Worm (Caenorhabditis elegans) whole organism, L4 larva: ENCODE data around the gene F22D3.4.

ENCODE experiments used
- F26F4.8 ChIP-seq: fragments of 200-800 bp; sonication (Bioruptor generic); conservative IDR thresholded peaks from 2 replicates; pipeline ENCODE4 v1.3.6; 2022; ENCODE audit warnings: missing genetic modification characterization, missing compliant biosample characterization
- F37D6.2 ChIP-seq: sonication (generic microtip); optimal IDR thresholded peaks from 2 replicates; lab custom pipeline; 2016; ENCODE audit warnings: mild to moderate bottlenecking, missing genetic modification characterization, missing compliant biosample characterization
- R02D3.7 ChIP-seq: fragments of 150-350 bp; sonication (generic microtip); optimal IDR thresholded peaks from 3 replicates; lab custom pipeline; 2014; ENCODE audit warnings: missing biosample characterization, missing genetic modification characterization
- T20F7.1 ChIP-seq: fragments of 200-800 bp; sonication (Bioruptor generic); optimal IDR thresholded peaks from 2 replicates; lab custom pipeline; 2018; ENCODE audit warnings: mild to moderate bottlenecking, missing genetic modification characterization, missing compliant biosample characterization
- Y105C5A.15 ChIP-seq: fragments of 200-800 bp; sonication (Bioruptor generic); IDR thresholded peaks from 2 replicates; pipeline ENCODE4 v1.3.6; 2022; ENCODE audit warnings: missing genetic modification characterization, missing compliant biosample characterization
- Y48G9A.11 ChIP-seq: fragments of 200-800 bp; sonication (Bioruptor generic); IDR thresholded peaks from 2 replicates; pipeline ENCODE4 v1.3.6; 2022; ENCODE audit warnings: missing genetic modification reagents, missing genetic modification characterization, missing compliant biosample characterization
- ama-1 ChIP-seq: fragments of 150-350 bp; optimal IDR thresholded peaks from 2 replicates; lab custom pipeline; 2014; ENCODE audit warnings: inconsistent platforms, mixed read lengths
- ceh-20 ChIP-seq: fragments of 200-800 bp; sonication (Bioruptor generic); IDR thresholded peaks from 2 replicates; pipeline ENCODE4 v1.3.6; 2022; ENCODE audit warnings: missing genetic modification reagents, missing genetic modification characterization, missing compliant biosample characterization
- ces-1 ChIP-seq: fragments of 150-350 bp; sonication (generic microtip); optimal IDR thresholded peaks from 4 replicates; lab custom pipeline; 2014; ENCODE audit warnings: missing biosample characterization, missing genetic modification reagents, missing genetic modification characterization
- ctbp-1 ChIP-seq: fragments of 200-800 bp; sonication (Bioruptor generic); IDR thresholded peaks from 2 replicates; pipeline ENCODE4 v1.3.6; 2022; ENCODE audit warnings: missing genetic modification reagents, missing genetic modification characterization, missing compliant biosample characterization
- daf-8 ChIP-seq: fragments of 200-800 bp; sonication (Bioruptor generic); IDR thresholded peaks from 2 replicates; pipeline ENCODE4 v1.3.6; 2022; ENCODE audit warnings: missing genetic modification characterization, missing compliant biosample characterization
- dmd-8 ChIP-seq: fragments of 200-800 bp; sonication (Bioruptor generic); IDR thresholded peaks from 2 replicates; pipeline ENCODE4 v1.3.6; 2022; ENCODE audit warnings: missing genetic modification characterization, missing compliant biosample characterization
- dmd-9 ChIP-seq: fragments of 200-800 bp; sonication (Bioruptor generic); IDR thresholded peaks from 2 replicates; pipeline ENCODE4 v1.3.6; 2022; ENCODE audit warnings: missing genetic modification reagents, missing genetic modification characterization, missing compliant biosample characterization
- duxl-1 ChIP-seq: sonication (generic microtip); optimal IDR thresholded peaks from 2 replicates; lab custom pipeline; 2016; ENCODE audit warnings: mild to moderate bottlenecking, missing genetic modification characterization, moderate library complexity, missing compliant biosample characterization; ENCODE audit not compliant: poor library complexity
- hif-1 ChIP-seq, 2 experiments: sonication (generic microtip); optimal IDR thresholded peaks; 2 replicates each; lab custom pipeline; 2016 to 2017; ENCODE audit warnings: missing compliant biosample characterization in 2 of 2, missing genetic modification characterization in 2 of 2, missing genetic modification reagents in 2 of 2, missing genotype in 2 of 2, mild to moderate bottlenecking in 1 of 2
- hlh-30 ChIP-seq: sonication (generic microtip); optimal IDR thresholded peaks from 2 replicates; lab custom pipeline; 2017; ENCODE audit warnings: antibody characterized with exemption, mild to moderate bottlenecking, missing genetic modification characterization, missing compliant biosample characterization; ENCODE audit not compliant: insufficient read depth
- lim-7 ChIP-seq: fragments of 200-800 bp; sonication (Bioruptor generic); IDR thresholded peaks from 2 replicates; pipeline ENCODE4 v1.3.6; 2022; ENCODE audit warnings: missing genetic modification characterization, missing compliant biosample characterization
- lin-13 ChIP-seq: fragments of 150-350 bp; optimal IDR thresholded peaks from 2 replicates; lab custom pipeline; 2014; ENCODE audit warnings: missing biosample characterization, missing genetic modification reagents, missing genetic modification characterization
- lin-29 ChIP-seq: fragments of 200-800 bp; sonication (Bioruptor generic); IDR thresholded peaks from 2 replicates; pipeline ENCODE4 v1.3.6; 2022; ENCODE audit warnings: missing genetic modification reagents, missing genetic modification characterization, missing compliant biosample characterization
- lin-39 ChIP-seq: fragments of 150-350 bp; optimal IDR thresholded peaks from 2 replicates; lab custom pipeline; 2014; ENCODE audit warnings: missing biosample characterization, missing genetic modification reagents, missing genetic modification characterization
- lsy-2 ChIP-seq, 2 experiments: fragments of 150-350 bp in 1 of 2; sonication (generic microtip) in 1 of 2; optimal IDR thresholded peaks; 2 replicates each; lab custom pipeline; 2014 to 2017; ENCODE audit warnings: missing biosample characterization in 2 of 2, missing genetic modification characterization in 2 of 2
- madf-5 ChIP-seq, 2 experiments: fragments of 200-800 bp; sonication (Bioruptor generic); IDR thresholded peaks; 2 replicates each; pipeline ENCODE4 v1.3.6; 2022; ENCODE audit warnings: missing compliant biosample characterization in 2 of 2, missing genetic modification characterization in 2 of 2
- mdt-29 ChIP-seq: fragments of 200-800 bp; sonication (Bioruptor generic); IDR thresholded peaks from 2 replicates; pipeline ENCODE4 v1.3.6; 2022; ENCODE audit warnings: missing genetic modification reagents, missing genetic modification characterization, missing compliant biosample characterization
- nhr-111 ChIP-seq: fragments of 200-800 bp; sonication (Bioruptor generic); optimal IDR thresholded peaks from 2 replicates; lab custom pipeline; 2018; ENCODE audit warnings: mild to moderate bottlenecking, missing genetic modification characterization, missing compliant biosample characterization
- nhr-25 ChIP-seq: sonication (generic microtip); optimal IDR thresholded peaks from 2 replicates; lab custom pipeline; 2017; ENCODE audit warnings: missing genetic modification characterization, mild to moderate bottlenecking, missing compliant biosample characterization, antibody characterized with exemption, moderate library complexity, borderline replicate concordance; ENCODE audit not compliant: insufficient read depth
- nhr-28 ChIP-seq: fragments of 150-350 bp; optimal IDR thresholded peaks from 2 replicates; lab custom pipeline; 2014; ENCODE audit warnings: missing biosample characterization, missing genetic modification characterization
- nhr-48 ChIP-seq: sonication (generic microtip); optimal IDR thresholded peaks from 2 replicates; lab custom pipeline; 2016; ENCODE audit warnings: mild to moderate bottlenecking, missing genetic modification characterization, missing compliant biosample characterization
- pqm-1 ChIP-seq: sonication (generic microtip); optimal IDR thresholded peaks from 2 replicates; lab custom pipeline; 2017; ENCODE audit warnings: missing biosample characterization, missing genetic modification characterization
- spr-3 ChIP-seq: fragments of 200-800 bp; sonication (Bioruptor generic); optimal IDR thresholded peaks from 2 replicates; lab custom pipeline; 2018; ENCODE audit warnings: mild to moderate bottlenecking, missing genetic modification characterization, missing compliant biosample characterization
- tag-97 ChIP-seq: fragments of 200-800 bp; sonication (Bioruptor generic); IDR thresholded peaks from 2 replicates; pipeline ENCODE4 v1.3.6; 2022; ENCODE audit warnings: missing genetic modification characterization, missing compliant biosample characterization
- tra-1 ChIP-seq: fragments of 200-800 bp; sonication (Bioruptor generic); IDR thresholded peaks from 2 replicates; pipeline ENCODE4 v1.3.6; 2022; ENCODE audit warnings: missing genetic modification reagents, missing genetic modification characterization, missing compliant biosample characterization
- unc-39 ChIP-seq: sonication (generic microtip); optimal IDR thresholded peaks from 2 replicates; lab custom pipeline; 2017; ENCODE audit warnings: missing biosample characterization, missing genetic modification characterization
- vab-7 ChIP-seq: fragments of 200-800 bp; sonication (Bioruptor generic); IDR thresholded peaks from 2 replicates; pipeline ENCODE4 v1.3.6; 2022; ENCODE audit warnings: missing genetic modification reagents, missing genetic modification characterization, missing compliant biosample characterization
- zfp-2 ChIP-seq: sonication (generic microtip); optimal IDR thresholded peaks from 2 replicates; lab custom pipeline; 2016; ENCODE audit warnings: mild to moderate bottlenecking, missing genetic modification characterization, missing compliant biosample characterization
- zip-11 ChIP-seq: fragments of 200-800 bp; sonication (Bioruptor generic); IDR thresholded peaks from 2 replicates; pipeline ENCODE4 v1.3.6; 2022; ENCODE audit warnings: missing genetic modification characterization, missing compliant biosample characterization
- ztf-7 ChIP-seq: fragments of 150-350 bp; optimal IDR thresholded peaks from 2 replicates; lab custom pipeline; 2014; ENCODE audit warnings: missing biosample characterization, missing genetic modification characterization

The F22D3.4 gene

DNA sequence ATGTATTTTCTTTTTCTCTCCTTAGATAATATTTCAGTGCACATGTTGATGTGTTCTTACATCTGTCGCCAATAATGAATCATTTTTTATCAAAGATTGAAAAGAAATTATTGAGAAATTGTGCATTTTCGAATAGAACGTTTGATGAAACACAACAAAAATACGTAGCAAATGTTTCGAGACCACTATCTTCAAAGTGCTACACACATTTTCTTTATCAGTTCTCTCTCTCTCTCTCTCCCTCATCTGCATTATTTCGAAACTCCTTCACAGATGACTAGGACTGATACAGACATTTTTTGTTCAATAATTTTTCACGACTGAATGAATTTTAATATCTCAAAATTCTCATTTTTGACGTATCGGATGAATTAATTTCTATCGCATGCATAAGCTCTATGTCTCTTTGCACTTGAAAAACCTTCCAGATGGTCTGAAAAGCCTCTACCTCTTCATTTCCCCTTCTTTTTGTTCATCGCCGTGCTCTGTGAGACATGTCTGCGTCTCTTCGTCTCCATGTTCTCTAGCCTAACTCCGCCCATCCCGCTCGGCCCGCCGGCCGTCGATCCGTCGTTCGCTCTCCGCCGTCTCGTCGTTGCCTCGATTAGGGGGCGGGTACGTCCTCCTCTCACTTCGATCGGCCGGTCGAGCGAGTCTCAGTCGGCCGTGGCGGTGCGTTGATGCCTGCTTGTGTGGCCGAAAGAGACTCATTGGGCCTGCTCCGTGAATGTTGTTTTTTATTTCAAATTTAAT is 16.1 kb upstream of the F22D3.4 start (continued):
- TF ChIP-seq nhr-28 (tag; lab: Kevin White, UChicago) (peak; percentile 59), T20F7.1 (GFP tag; lab: Kevin White, UChicago) (peak; percentile 28), nhr-48 (tag; lab: Kevin White, UChicago) (no peak), tra-1 (GFP tag; lab: Robert Waterston, UW) (no peak), madf-5 (GFP tag; IDR thresholded peaks at IDR 0.05; lab: Robert Waterston, UW) (no peak), lin-29 (GFP tag; lab: Robert Waterston, UW) (no peak), hlh-30 (no peak), ces-1 (GFP tag; lab: Kevin White, UChicago) (no peak), daf-8 (GFP tag; lab: Robert Waterston, UW) (no peak), ceh-20 (GFP tag; lab: Robert Waterston, UW) (no peak), ama-1 (lab: Kevin White, UChicago) (no peak), lsy-2 (tag; optimal IDR thresholded peaks at IDR 0.05; lab: Kevin White, UChicago) (no peak), dmd-9 (GFP tag; lab: Robert Waterston, UW) (no peak), F26F4.8 (GFP tag; lab: Robert Waterston, UW) (no peak), mdt-29 (no peak), spr-3 (GFP tag; lab: Kevin White, UChicago) (no peak), R02D3.7 (tag; lab: Kevin White, UChicago) (no peak), nhr-25 (tag; lab: Kevin White, UChicago) (no peak), zfp-2 (tag; lab: Kevin White, UChicago) (no peak), lin-39 (tag; lab: Kevin White, UChicago) (no peak), duxl-1 (tag; lab: Kevin White, UChicago) (no peak), nhr-111 (GFP tag; lab: Kevin White, UChicago) (no peak)

DNA sequence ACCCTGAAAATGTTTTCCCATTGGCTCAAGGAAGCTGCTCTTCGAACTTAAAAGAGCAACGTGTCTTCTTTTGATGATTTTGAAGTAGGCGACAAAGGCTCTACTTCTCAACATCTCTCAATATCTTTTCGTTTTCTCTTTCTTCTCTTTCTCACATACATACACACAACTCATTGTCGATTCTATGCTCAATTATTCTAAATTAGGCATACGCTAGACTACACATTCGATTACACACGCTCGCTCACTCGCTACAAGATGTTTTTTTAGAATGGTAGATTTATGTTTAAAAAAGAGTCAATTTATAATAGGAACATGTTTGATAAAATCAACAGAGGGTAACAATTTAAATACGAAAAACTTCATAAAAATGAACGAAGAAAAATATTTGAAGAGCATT is 14.1 kb upstream of the F22D3.4 start:
- no peak for TF ChIP-seq unc-39 (tag; lab: Kevin White, UChicago)
- TF ChIP-seq dmd-9 (GFP tag; lab: Robert Waterston, UW) = no peak
- no peak for TF ChIP-seq nhr-111 (GFP tag; lab: Kevin White, UChicago)
- no peak for TF ChIP-seq tra-1 (GFP tag; lab: Robert Waterston, UW)
- TF ChIP-seq F37D6.2 (tag; lab: Kevin White, UChicago) = no peak
- no peak for TF ChIP-seq ctbp-1 (GFP tag; lab: Robert Waterston, UW)
- no peak for TF ChIP-seq Y105C5A.15
- TF ChIP-seq tag-97 (GFP tag; lab: Robert Waterston, UW) = no peak
- TF ChIP-seq nhr-28 (tag; lab: Kevin White, UChicago) = no peak
- no peak for TF ChIP-seq zip-11 (GFP tag; lab: Robert Waterston, UW)
- no peak for TF ChIP-seq hif-1 (tag; optimal IDR thresholded peaks at IDR 0.05; lab: Kevin White, UChicago)
- TF ChIP-seq lim-7 (GFP tag; lab: Robert Waterston, UW) = no peak
- TF ChIP-seq madf-5 (GFP tag; IDR thresholded peaks at IDR 0.05; lab: Robert Waterston, UW) = no peak
- TF ChIP-seq dmd-8 (GFP tag; lab: Robert Waterston, UW) = no peak
- no peak for TF ChIP-seq pqm-1 (tag; lab: Kevin White, UChicago)
- TF ChIP-seq ztf-7 (tag; lab: Kevin White, UChicago) = no peak
- TF ChIP-seq vab-7 (GFP tag; lab: Robert Waterston, UW) = no peak
- TF ChIP-seq lin-13 (GFP tag; lab: Kevin White, UChicago) = no peak
- TF ChIP-seq Y48G9A.11 (GFP tag; lab: Robert Waterston, UW) = no peak
- TF ChIP-seq zfp-2 (tag; lab: Kevin White, UChicago) = no peak
